Fruit fly (Drosophila melanogaster): Measurements from ENCODE around the gene Rbp4.

Rbp4 gene

dm6 chr3R:13612333-13612732, 43.9 kb downstream of the Rbp4 start, which contains the start of gene CG9757:
Gene CG9757, minus strand, starts transcription at chr3R:13612433.
- TF ChIP-seq Pif1B (GFP tag; optimal IDR thresholded peaks at IDR 0.05), result no peak
- TF ChIP-seq Ets98B (GFP tag; IDR thresholded peaks at IDR 0.05), result no peak
- no peak for TF ChIP-seq CG12605 (GFP tag; IDR thresholded peaks at IDR 0.05)
- TF ChIP-seq rn (GFP tag; IDR thresholded peaks at IDR 0.05), result no peak
- no peak for TF ChIP-seq CG10348 (GFP tag; IDR thresholded peaks at IDR 0.05)

dm6 chr3R:13609146-13609545, 47.0 kb downstream of the Rbp4 start, which contains the start of gene CG9759:
Gene CG9759, minus strand, starts transcription at chr3R:13609246.
- TF ChIP-seq Snoo (tag; optimal IDR thresholded peaks at IDR 0.05) (no peak), CG12605 (GFP tag; IDR thresholded peaks at IDR 0.05) (no peak), CG4496 (GFP tag; IDR thresholded peaks at IDR 0.05) (no peak), rn (GFP tag; IDR thresholded peaks at IDR 0.05) (no peak), Ets98B (GFP tag; IDR thresholded peaks at IDR 0.05) (no peak), fd96Ca (GFP tag; IDR thresholded peaks at IDR 0.05) (no peak), Pif1B (GFP tag; optimal IDR thresholded peaks at IDR 0.05) (no peak), CG10348 (GFP tag; IDR thresholded peaks at IDR 0.05) (no peak), gl (tag; optimal IDR thresholded peaks at IDR 0.05) (no peak), EcR (GFP tag; optimal IDR thresholded peaks at IDR 0.05) (no peak), CG8301 (tag; optimal IDR thresholded peaks at IDR 0.05) (no peak), CG32121 (GFP tag; IDR thresholded peaks at IDR 0.05) (no peak), CG15710 (tag; optimal IDR thresholded peaks at IDR 0.05) (no peak), Pif1A (GFP tag; optimal IDR thresholded peaks at IDR 0.05) (no peak), CG13204 (GFP tag; optimal IDR thresholded peaks at IDR 0.05) (no peak)

Data from whole organism, pupa.